Fruit fly (Drosophila melanogaster): ENCODE measurements around the gene CG12268.

Gene CG12268

DNA sequence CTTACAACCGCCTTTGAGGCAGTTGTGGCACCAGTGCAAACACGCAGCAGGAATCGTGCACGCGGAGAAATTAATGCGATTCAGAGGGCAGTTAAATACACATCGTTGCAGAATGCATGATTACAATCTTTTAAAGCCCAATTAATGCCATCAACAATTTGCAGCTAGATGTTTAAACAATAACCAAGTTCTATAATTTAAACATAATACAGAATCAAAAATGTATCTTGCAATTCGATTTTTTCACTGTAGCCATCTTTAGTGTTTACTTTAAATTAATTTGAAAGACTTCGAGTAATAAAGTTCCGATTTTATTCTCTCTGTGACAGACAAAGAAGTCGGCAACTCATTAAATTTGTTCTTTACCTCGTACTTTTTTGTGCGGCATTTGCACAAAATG lies 32.3 kb downstream of the CG12268 start (continued):
- no peak for TF ChIP-seq Oli (tag; optimal IDR thresholded peaks at IDR 0.05)
- peak; percentile 62 for TF ChIP-seq nom (GFP tag; optimal IDR thresholded peaks at IDR 0.05)
- TF ChIP-seq Ets65A (GFP tag), result peak; percentile 53
- TF ChIP-seq CG9817 (tag; optimal IDR thresholded peaks at IDR 0.05), result no peak
- no peak for TF ChIP-seq danr (GFP tag; IDR thresholded peaks at IDR 0.05)
- TF ChIP-seq Dad (GFP tag; optimal IDR thresholded peaks at IDR 0.05), result no peak
- peak; percentile 7 for TF ChIP-seq CG30403 (GFP tag; optimal IDR thresholded peaks at IDR 0.05)
- 0 out of 2 replicates have a peak, but pooled peaks have one; percentile 23 for TF ChIP-seq sisA (GFP tag; IDR thresholded peaks at IDR 0.05)
- TF ChIP-seq C15 (GFP tag; IDR thresholded peaks at IDR 0.05), result no peak
- TF ChIP-seq H2.0 (GFP tag; IDR thresholded peaks at IDR 0.05), result no peak
- TF ChIP-seq CG8281 (tag; optimal IDR thresholded peaks at IDR 0.05), result no peak
- TF ChIP-seq h (optimal IDR thresholded peaks at IDR 0.05), result no peak
- TF ChIP-seq unpg (GFP tag; optimal IDR thresholded peaks at IDR 0.05), result peak; percentile 3
- TF ChIP-seq CG31388 (GFP tag; optimal IDR thresholded peaks at IDR 0.05), result no peak
- TF ChIP-seq onecut (GFP tag; IDR thresholded peaks at IDR 0.05), result no peak
- no peak for TF ChIP-seq fd102C (GFP tag; optimal IDR thresholded peaks at IDR 0.05)
- TF ChIP-seq Sry-β (GFP tag; optimal IDR thresholded peaks at IDR 0.05), result no peak
- TF ChIP-seq wdn (GFP tag; IDR thresholded peaks at IDR 0.05), result no peak
- no peak for TF ChIP-seq Fer2 (tag; optimal IDR thresholded peaks at IDR 0.05)
- peak; percentile 3 for TF ChIP-seq nmo (GFP tag; optimal IDR thresholded peaks at IDR 0.05)
- TF ChIP-seq tgo (GFP tag; IDR thresholded peaks at IDR 0.05), result no peak
- TF ChIP-seq CG6683 (GFP tag; optimal IDR thresholded peaks at IDR 0.05), result no peak
- TF ChIP-seq CG8924 (tag; optimal IDR thresholded peaks at IDR 0.05), result no peak
- no peak for TF ChIP-seq Rfx (GFP tag; IDR thresholded peaks at IDR 0.05)
- peak; percentile 5 for TF ChIP-seq CG2678 (tag; optimal IDR thresholded peaks at IDR 0.05)
- no peak for TF ChIP-seq sug (tag; optimal IDR thresholded peaks at IDR 0.05)
- no peak for TF ChIP-seq CG15601 (tag; optimal IDR thresholded peaks at IDR 0.05)
- no peak for TF ChIP-seq NC2β (GFP tag; optimal IDR thresholded peaks at IDR 0.05)
- TF ChIP-seq Stat92E (GFP tag; optimal IDR thresholded peaks at IDR 0.05), result no peak
- peak in 1 of 2 experiments; percentile 3 for TF ChIP-seq Hr51 (GFP tag; optimal IDR thresholded peaks at IDR 0.05)
- TF ChIP-seq stc (GFP tag; IDR thresholded peaks at IDR 0.05), result no peak
- TF ChIP-seq Neu2 (GFP tag; optimal IDR thresholded peaks at IDR 0.05; ENCODE audit: borderline replicate concordance), result no peak
- no peak for TF ChIP-seq CG6854 (GFP tag; optimal IDR thresholded peaks at IDR 0.05)
- TF ChIP-seq stwl (tag; optimal IDR thresholded peaks at IDR 0.05), result no peak
- no peak for TF ChIP-seq Eip74EF (GFP tag; optimal IDR thresholded peaks at IDR 0.05)
- TF ChIP-seq Xrp1 (GFP tag; IDR thresholded peaks at IDR 0.05), result 0 out of 2 replicates have a peak, but pooled peaks have one; percentile 13
- TF ChIP-seq Sox102F (GFP tag; optimal IDR thresholded peaks at IDR 0.05), result peak; percentile 40
- TF ChIP-seq Dek (tag; optimal IDR thresholded peaks at IDR 0.05), result no peak
- no peak for TF ChIP-seq bbx (GFP tag; IDR thresholded peaks at IDR 0.05; ENCODE audit: partially characterized antibody)
- TF ChIP-seq Opbp (GFP tag; IDR thresholded peaks at IDR 0.05; ENCODE audit: partially characterized antibody), result no peak
- TF ChIP-seq CG18262 (tag; optimal IDR thresholded peaks at IDR 0.05), result peak; percentile 5
- TF ChIP-seq CG13775 (GFP tag; optimal IDR thresholded peaks at IDR 0.05), result no peak
- no peak for TF ChIP-seq Atf3 (GFP tag; optimal IDR thresholded peaks at IDR 0.05)
- no peak for TF ChIP-seq ato (GFP tag; IDR thresholded peaks at IDR 0.05; ENCODE audit: partially characterized antibody)
- TF ChIP-seq Blimp-1 (GFP tag; optimal IDR thresholded peaks at IDR 0.05), result peak; percentile 20
- TF ChIP-seq CG12942 (GFP tag; optimal IDR thresholded peaks at IDR 0.05), result no peak
- TF ChIP-seq CG12071 (GFP tag; optimal IDR thresholded peaks at IDR 0.05), result no peak
- no peak for TF ChIP-seq prd (optimal IDR thresholded peaks at IDR 0.05)
- 0 out of 3 replicates have a peak, but pooled peaks have one; percentile 37 for TF ChIP-seq prd (GFP tag; IDR thresholded peaks at IDR 0.05)
- TF ChIP-seq sr (GFP tag; IDR thresholded peaks at IDR 0.05), result no peak
- no peak for TF ChIP-seq HLH54F (GFP tag; optimal IDR thresholded peaks at IDR 0.05)

Measured in whole organism, embryonic.